Worm (Caenorhabditis elegans): ENCODE measurements around the gene C24A3.9.

- TF ChIP-seq tra-4 (tag; optimal IDR thresholded peaks at IDR 0.05) (no peak), flt-1 (GFP tag; IDR thresholded peaks at IDR 0.05) (no peak)
These were observed 18.4 kb downstream of the C24A3.9 start, which contains the start of gene C24A3.4 for ce11 chrX:8991856-8992456.

Measured in whole organism, early embryonic.